Fruit fly (Drosophila melanogaster) whole organism, embryonic: ENCODE measurements around the gene CG33293.

Source experiments
- Asciz ChIP-seq: fragments of 200-800 bp; sonication (Bioruptor generic); optimal IDR thresholded peaks from 2 replicates; lab custom pipeline; 2017; ENCODE audit warnings: missing biosample characterization, mild to moderate bottlenecking, missing genetic modification characterization, missing genetic modification reagents
- CG4730 ChIP-seq: fragments of 200-800 bp; sonication (Bioruptor generic); IDR thresholded peaks from 2 replicates; pipeline ENCODE4 v1.3.6; 2022; ENCODE audit warnings: missing biosample characterization, missing genetic modification characterization
- ash1 ChIP-seq: fragments of 200-800 bp; sonication (Bioruptor generic); optimal IDR thresholded peaks from 2 replicates; lab custom pipeline; 2018; ENCODE audit warnings: missing biosample characterization, mild to moderate bottlenecking, missing genetic modification characterization
- cas ChIP-seq: fragments of 200-800 bp; sonication (Bioruptor generic); IDR thresholded peaks from 2 replicates; pipeline ENCODE4 v1.3.6; 2022; ENCODE audit warnings: missing biosample characterization, missing genetic modification characterization
- dmrt99B ChIP-seq: fragments of 200-800 bp; sonication (Bioruptor generic); optimal IDR thresholded peaks from 2 replicates; lab custom pipeline; 2018; ENCODE audit warnings: missing biosample characterization, mild to moderate bottlenecking, missing genetic modification characterization, moderate library complexity
- sc ChIP-seq, 3 experiments: fragments of >200 bp in 2 of 3; fragments of 200-800 bp in 1 of 3; sonication (Bioruptor generic) in 1 of 3; optimal IDR thresholded peaks; 2 replicates in 2 of 3; 3 replicates in 1 of 3; lab custom pipeline; 2017; ENCODE audit warnings: mild to moderate bottlenecking in 1 of 3, missing biosample characterization in 1 of 3, missing genetic modification characterization in 1 of 3, missing genetic modification reagents in 1 of 3
- sna ChIP-seq: fragments of 200-800 bp; sonication (Bioruptor generic); IDR thresholded peaks from 2 replicates; pipeline ENCODE4 v1.3.6; 2022; ENCODE audit warnings: missing biosample characterization, missing genetic modification characterization; ENCODE audit not compliant: partially characterized antibody

DNA sequence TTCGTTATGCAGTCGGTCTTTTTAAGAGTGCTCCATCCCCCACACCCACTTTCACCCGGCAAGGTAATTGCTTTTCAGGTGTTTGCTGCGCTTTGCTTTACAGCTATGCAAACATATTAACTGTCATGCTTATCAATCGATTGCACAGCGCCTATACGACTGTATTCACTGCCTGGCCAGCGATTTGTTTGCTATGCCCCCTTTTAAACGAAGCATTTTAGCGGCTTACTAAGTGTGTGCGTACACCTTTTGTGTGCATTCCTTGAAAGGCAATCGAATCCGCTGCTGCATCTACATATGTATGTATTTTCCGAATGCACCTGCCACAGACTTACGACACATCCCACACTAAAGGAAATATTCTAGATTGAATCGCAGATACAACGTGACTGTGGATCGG is 47.4 kb upstream of the CG33293 start:
- TF ChIP-seq cas (GFP tag; lab: Robert Waterston, UW), result no peak
- TF ChIP-seq ash1, result no peak
- TF ChIP-seq CG4730 (GFP tag; lab: Robert Waterston, UW), result no peak
- TF ChIP-seq sna (GFP tag; lab: Robert Waterston, UW), result no peak
- TF ChIP-seq sc (optimal IDR thresholded peaks at IDR 0.05; lab: Kevin White, UChicago), result no peak
- TF ChIP-seq sc (GFP tag; optimal IDR thresholded peaks at IDR 0.05; lab: Kevin White, UChicago), result no peak
- no peak for TF ChIP-seq Asciz (GFP tag; lab: Kevin White, UChicago)
- no peak for TF ChIP-seq dmrt99B
